Fruit fly (Drosophila melanogaster): ENCODE measurements around the gene Alg1.
A peak's percentile ranks its signal among the peaks of the same experiment; 100 is the strongest.

The Alg1 gene

dm6 chr3R:17810951-17811706 is at the start of gene Alg1, which contains the start of gene tinc (continued):
- TF ChIP-seq CG15514 (GFP tag; optimal IDR thresholded peaks at IDR 0.05) (peak; percentile 60), CG14014 (GFP tag; IDR thresholded peaks at IDR 0.05) (0 out of 2 replicates have a peak, but pooled peaks have one; percentile 40), CG7556 (GFP tag; optimal IDR thresholded peaks at IDR 0.05) (peak; percentile 72), CG10462 (GFP tag; optimal IDR thresholded peaks at IDR 0.05) (no peak), Dip3 (GFP tag; optimal IDR thresholded peaks at IDR 0.05) (peak; percentile 24), Nf-YC (tag; optimal IDR thresholded peaks at IDR 0.05) (peak; percentile 76), NfI (GFP tag; optimal IDR thresholded peaks at IDR 0.05) (peak; percentile 40), CG12155 (GFP tag; optimal IDR thresholded peaks at IDR 0.05) (peak; percentile 59), mam (GFP tag; optimal IDR thresholded peaks at IDR 0.05) (peak; percentile 55), kay (GFP tag; optimal IDR thresholded peaks at IDR 0.05) (peak; percentile 21), Ets97D (GFP tag; optimal IDR thresholded peaks at IDR 0.05) (peak; percentile 77), ERR (GFP tag; optimal IDR thresholded peaks at IDR 0.05) (peak; percentile 18), pros (GFP tag; optimal IDR thresholded peaks at IDR 0.05) (no peak), Dek (tag; optimal IDR thresholded peaks at IDR 0.05) (peak; percentile 56), CG8281 (tag; optimal IDR thresholded peaks at IDR 0.05) (no peak), CG8944 (GFP tag; optimal IDR thresholded peaks at IDR 0.05) (no peak), CG7839 (tag; optimal IDR thresholded peaks at IDR 0.05) (peak; percentile 77), hth (optimal IDR thresholded peaks at IDR 0.05) (no peak), tin (GFP tag; optimal IDR thresholded peaks at IDR 0.05) (peak; percentile 33), HLH3B (GFP tag; IDR thresholded peaks at IDR 0.05) (peak; percentile 31; the same call in 1 of the 2 replicates), CG17912 (GFP tag; optimal IDR thresholded peaks at IDR 0.05) (no peak), CG6813 (GFP tag; optimal IDR thresholded peaks at IDR 0.05) (no peak), CG3847 (GFP tag; IDR thresholded peaks at IDR 0.05) (peak; percentile 69), CG6654 (GFP tag; optimal IDR thresholded peaks at IDR 0.05) (no peak), sens-2 (GFP tag; IDR thresholded peaks at IDR 0.05) (no peak), mirr (GFP tag; optimal IDR thresholded peaks at IDR 0.05) (no peak), Fer1 (GFP tag; optimal IDR thresholded peaks at IDR 0.05) (peak; percentile 65), CG15073 (GFP tag; optimal IDR thresholded peaks at IDR 0.05) (no peak), wor (GFP tag; IDR thresholded peaks at IDR 0.05) (no peak), CG2678 (tag; optimal IDR thresholded peaks at IDR 0.05) (peak; percentile 86), fd3F (GFP tag; optimal IDR thresholded peaks at IDR 0.05) (peak; percentile 71), CG34376 (GFP tag; optimal IDR thresholded peaks at IDR 0.05) (peak; percentile 22), CG33557 (GFP tag; optimal IDR thresholded peaks at IDR 0.05) (peak; percentile 55), chif (GFP tag; optimal IDR thresholded peaks at IDR 0.05) (peak in 1 of 2 experiments; percentile 62), CG3838 (GFP tag; optimal IDR thresholded peaks at IDR 0.05) (peak; percentile 34), toy (GFP tag; IDR thresholded peaks at IDR 0.05) (no peak), Dref (GFP tag; IDR thresholded peaks at IDR 0.05) (no peak), CG2199 (GFP tag; IDR thresholded peaks at IDR 0.05) (no peak), onecut (GFP tag; IDR thresholded peaks at IDR 0.05) (0 out of 2 replicates have a peak, but pooled peaks have one; percentile 15), Dbx (GFP tag; IDR thresholded peaks at IDR 0.05) (peak; percentile 19; the same call in 1 of the 3 replicates), Hr3 (GFP tag; optimal IDR thresholded peaks at IDR 0.05) (peak; percentile 64), pzg (GFP tag; optimal IDR thresholded peaks at IDR 0.05) (peak; percentile 90), CG17361 (GFP tag; IDR thresholded peaks at IDR 0.05) (peak; percentile 72; the same call in 2 of the 3 replicates), Awh (GFP tag; IDR thresholded peaks at IDR 0.05) (peak; percentile 25; the same call in 1 of the 2 replicates), repo (GFP tag; optimal IDR thresholded peaks at IDR 0.05) (no peak), insv (GFP tag; optimal IDR thresholded peaks at IDR 0.05) (peak in 1 of 2 experiments; percentile 55), slou (GFP tag; optimal IDR thresholded peaks at IDR 0.05) (no peak), pita (GFP tag; optimal IDR thresholded peaks at IDR 0.05) (no peak), ab (GFP tag; optimal IDR thresholded peaks at IDR 0.05) (no peak), CG1529 (GFP tag; optimal IDR thresholded peaks at IDR 0.05) (no peak)
